Worm (Caenorhabditis elegans) whole organism, L4 larva: Measurements from ENCODE around the gene nlp-80.
A peak's percentile ranks its signal among the peaks of the same experiment; 100 is the strongest.

ENCODE experiments used
- F37D6.2 ChIP-seq: sonication (generic microtip); optimal IDR thresholded peaks from 2 replicates; lab custom pipeline; 2016; ENCODE audit warnings: mild to moderate bottlenecking, missing genetic modification characterization, missing compliant biosample characterization
- F49E8.2 ChIP-seq: sonication (generic microtip); optimal IDR thresholded peaks from 2 replicates; lab custom pipeline; 2016; ENCODE audit warnings: missing compliant biosample characterization, mild to moderate bottlenecking, missing genetic modification characterization, borderline replicate concordance
- T20F7.1 ChIP-seq: fragments of 200-800 bp; sonication (Bioruptor generic); optimal IDR thresholded peaks from 2 replicates; lab custom pipeline; 2018; ENCODE audit warnings: mild to moderate bottlenecking, missing genetic modification characterization, missing compliant biosample characterization
- Y48G9A.11 ChIP-seq: fragments of 200-800 bp; sonication (Bioruptor generic); IDR thresholded peaks from 2 replicates; pipeline ENCODE4 v1.3.6; 2022; ENCODE audit warnings: missing genetic modification reagents, missing genetic modification characterization, missing compliant biosample characterization
- Y75B8A.6 ChIP-seq: fragments of 200-800 bp; sonication (Bioruptor generic); IDR thresholded peaks from 2 replicates; pipeline ENCODE4 v1.3.6; 2022; ENCODE audit warnings: missing genetic modification reagents, missing genetic modification characterization, missing compliant biosample characterization
- ZK337.2 ChIP-seq: fragments of 200-800 bp; sonication (Bioruptor generic); IDR thresholded peaks from 2 replicates; pipeline ENCODE4 v1.3.6; 2022; ENCODE audit warnings: missing genetic modification reagents, missing genetic modification characterization, missing compliant biosample characterization
- arid-1 ChIP-seq: fragments of 200-800 bp; sonication (Bioruptor generic); conservative IDR thresholded peaks from 2 replicates; pipeline ENCODE4 v1.3.6; 2022; ENCODE audit warnings: missing genetic modification reagents, missing genetic modification characterization, missing compliant biosample characterization
- ceh-28 ChIP-seq: fragments of 150-350 bp; optimal IDR thresholded peaks from 2 replicates; lab custom pipeline; 2014; ENCODE audit warnings: missing biosample characterization, missing genetic modification reagents, missing genetic modification characterization
- ceh-82 ChIP-seq: sonication (generic microtip); optimal IDR thresholded peaks from 2 replicates; lab custom pipeline; 2017; ENCODE audit warnings: missing biosample characterization, missing genetic modification characterization
- ces-1 ChIP-seq: fragments of 150-350 bp; sonication (generic microtip); optimal IDR thresholded peaks from 4 replicates; lab custom pipeline; 2014; ENCODE audit warnings: missing biosample characterization, missing genetic modification reagents, missing genetic modification characterization
- daf-16 ChIP-seq, 3 experiments: sonication (generic microtip); optimal IDR thresholded peaks; 2 replicates each; lab custom pipeline; 2016 to 2017; ENCODE audit warnings: missing genetic modification characterization in 3 of 3, missing genetic modification reagents in 3 of 3, mild to moderate bottlenecking in 2 of 3, missing compliant biosample characterization in 2 of 3, missing biosample characterization in 1 of 3, moderate library complexity in 1 of 3
- daf-19 ChIP-seq: fragments of 200-800 bp; sonication (Bioruptor generic); conservative IDR thresholded peaks from 2 replicates; pipeline ENCODE4 v1.3.6; 2022; ENCODE audit warnings: missing genetic modification characterization, missing compliant biosample characterization
- daf-8 ChIP-seq: fragments of 200-800 bp; sonication (Bioruptor generic); IDR thresholded peaks from 2 replicates; pipeline ENCODE4 v1.3.6; 2022; ENCODE audit warnings: missing genetic modification characterization, missing compliant biosample characterization
- dmd-6 ChIP-seq: fragments of 200-800 bp; sonication (Bioruptor generic); IDR thresholded peaks from 2 replicates; pipeline ENCODE4 v1.3.6; 2022; ENCODE audit warnings: missing genetic modification reagents, missing genetic modification characterization, missing compliant biosample characterization
- dmd-9 ChIP-seq: fragments of 200-800 bp; sonication (Bioruptor generic); IDR thresholded peaks from 2 replicates; pipeline ENCODE4 v1.3.6; 2022; ENCODE audit warnings: missing genetic modification reagents, missing genetic modification characterization, missing compliant biosample characterization
- dpl-1 ChIP-seq: fragments of 150-350 bp; optimal IDR thresholded peaks from 2 replicates; lab custom pipeline; 2014; ENCODE audit warnings: missing biosample characterization, missing genetic modification reagents, missing genetic modification characterization
- fkh-10 ChIP-seq: fragments of 150-350 bp; optimal IDR thresholded peaks from 2 replicates; lab custom pipeline; 2014; ENCODE audit warnings: missing biosample characterization, missing genetic modification reagents, missing genetic modification characterization
- fos-1 ChIP-seq: fragments of 150-350 bp; optimal IDR thresholded peaks from 2 replicates; lab custom pipeline; 2014; ENCODE audit warnings: missing biosample characterization, missing genetic modification characterization
- gei-8 ChIP-seq: fragments of 200-800 bp; sonication (Bioruptor generic); optimal IDR thresholded peaks from 2 replicates; lab custom pipeline; 2018; ENCODE audit warnings: mild to moderate bottlenecking, missing genetic modification characterization, missing compliant biosample characterization
- hif-1 ChIP-seq, 2 experiments: sonication (generic microtip); optimal IDR thresholded peaks; 2 replicates each; lab custom pipeline; 2016 to 2017; ENCODE audit warnings: missing compliant biosample characterization in 2 of 2, missing genetic modification characterization in 2 of 2, missing genetic modification reagents in 2 of 2, missing genotype in 2 of 2, mild to moderate bottlenecking in 1 of 2
- hlh-11 ChIP-seq: fragments of 200-800 bp; sonication (Bioruptor generic); optimal IDR thresholded peaks from 2 replicates; lab custom pipeline; 2018; ENCODE audit warnings: mild to moderate bottlenecking, missing genetic modification characterization, missing compliant biosample characterization
- jun-1 ChIP-seq: fragments of 150-350 bp; optimal IDR thresholded peaks from 2 replicates; lab custom pipeline; 2014; ENCODE audit warnings: missing biosample characterization, missing genetic modification reagents, missing genetic modification characterization
- lin-15B ChIP-seq: fragments of 150-350 bp; sonication (generic microtip); optimal IDR thresholded peaks from 3 replicates; lab custom pipeline; 2014; ENCODE audit warnings: missing biosample characterization, missing genetic modification characterization
- lin-38 ChIP-seq: fragments of 200-800 bp; sonication (Bioruptor generic); IDR thresholded peaks from 2 replicates; pipeline ENCODE4 v1.3.6; 2022; ENCODE audit warnings: missing genetic modification reagents, missing genetic modification characterization, missing compliant biosample characterization
- lin-39 ChIP-seq: fragments of 150-350 bp; optimal IDR thresholded peaks from 2 replicates; lab custom pipeline; 2014; ENCODE audit warnings: missing biosample characterization, missing genetic modification reagents, missing genetic modification characterization
- lsy-2 ChIP-seq, 2 experiments: fragments of 150-350 bp in 1 of 2; sonication (generic microtip) in 1 of 2; optimal IDR thresholded peaks; 2 replicates each; lab custom pipeline; 2014 to 2017; ENCODE audit warnings: missing biosample characterization in 2 of 2, missing genetic modification characterization in 2 of 2
- madf-5 ChIP-seq, 2 experiments: fragments of 200-800 bp; sonication (Bioruptor generic); IDR thresholded peaks; 2 replicates each; pipeline ENCODE4 v1.3.6; 2022; ENCODE audit warnings: missing compliant biosample characterization in 2 of 2, missing genetic modification characterization in 2 of 2
- mdl-1 ChIP-seq, 2 experiments: fragments of 150-350 bp in 1 of 2; sonication (generic microtip) in 1 of 2; optimal IDR thresholded peaks; 2 replicates each; lab custom pipeline; 2014 to 2017; ENCODE audit warnings: missing biosample characterization in 2 of 2, missing genetic modification characterization in 2 of 2
- mep-1 ChIP-seq: fragments of 150-350 bp; sonication (generic microtip); optimal IDR thresholded peaks from 3 replicates; lab custom pipeline; 2014; ENCODE audit warnings: missing biosample characterization, missing genetic modification characterization
- mes-2 ChIP-seq: sonication (generic microtip); optimal IDR thresholded peaks from 2 replicates; lab custom pipeline; 2016; ENCODE audit warnings: missing genotype, mild to moderate bottlenecking, missing genetic modification characterization, missing compliant biosample characterization; ENCODE audit not compliant: poor library complexity, severe bottlenecking
- mxl-3 ChIP-seq: fragments of 200-800 bp; sonication (Bioruptor generic); optimal IDR thresholded peaks from 2 replicates; lab custom pipeline; 2018; ENCODE audit warnings: mild to moderate bottlenecking, missing genetic modification characterization, missing compliant biosample characterization
- nhr-10 ChIP-seq: fragments of 150-350 bp; optimal IDR thresholded peaks from 2 replicates; lab custom pipeline; 2014; ENCODE audit warnings: missing biosample characterization, missing genetic modification characterization
- nhr-11 ChIP-seq: fragments of 150-350 bp; optimal IDR thresholded peaks from 2 replicates; lab custom pipeline; 2014; ENCODE audit warnings: missing biosample characterization, missing genetic modification characterization
- nhr-41 ChIP-seq: fragments of 200-800 bp; sonication (Bioruptor generic); IDR thresholded peaks from 2 replicates; pipeline ENCODE4 v1.3.6; 2022; ENCODE audit warnings: missing genetic modification reagents, missing genetic modification characterization, missing compliant biosample characterization
- nhr-42 ChIP-seq: fragments of 200-800 bp; sonication (Bioruptor generic); IDR thresholded peaks from 2 replicates; pipeline ENCODE4 v1.3.6; 2022; ENCODE audit warnings: missing genetic modification characterization, missing compliant biosample characterization
- nhr-48 ChIP-seq: sonication (generic microtip); optimal IDR thresholded peaks from 2 replicates; lab custom pipeline; 2016; ENCODE audit warnings: mild to moderate bottlenecking, missing genetic modification characterization, missing compliant biosample characterization
- nhr-6 ChIP-seq: fragments of 150-350 bp; optimal IDR thresholded peaks from 2 replicates; lab custom pipeline; 2014; ENCODE audit warnings: missing biosample characterization, missing genetic modification characterization
- nhr-76 ChIP-seq: fragments of 150-350 bp; optimal IDR thresholded peaks from 2 replicates; lab custom pipeline; 2014; ENCODE audit warnings: missing biosample characterization, missing genetic modification characterization
- nhr-77 ChIP-seq: fragments of 150-350 bp; optimal IDR thresholded peaks from 2 replicates; lab custom pipeline; 2014; ENCODE audit warnings: missing biosample characterization, missing genetic modification characterization
- pha-4 ChIP-seq, 2 experiments: fragments of 150-350 bp in 1 of 2; fragments of 200-800 bp in 1 of 2; sonication (Bioruptor generic) in 1 of 2; IDR thresholded peaks in 1 of 2; optimal IDR thresholded peaks in 1 of 2; 2 replicates each; pipeline versions ENCODE4 v1.3.6 to Lab custom; 2014 to 2022; ENCODE audit warnings: missing genetic modification characterization in 2 of 2, missing genetic modification reagents in 2 of 2, missing biosample characterization in 1 of 2, missing compliant biosample characterization in 1 of 2
- pqm-1 ChIP-seq: sonication (generic microtip); optimal IDR thresholded peaks from 2 replicates; lab custom pipeline; 2017; ENCODE audit warnings: missing biosample characterization, missing genetic modification characterization
- rbr-2 ChIP-seq: sonication (generic microtip); optimal IDR thresholded peaks from 2 replicates; lab custom pipeline; 2016; ENCODE audit warnings: missing genotype, missing genetic modification characterization, missing compliant biosample characterization
- skn-1 ChIP-seq: fragments of 150-350 bp; optimal IDR thresholded peaks from 2 replicates; lab custom pipeline; 2014; ENCODE audit warnings: missing biosample characterization, missing genetic modification characterization
- spr-3 ChIP-seq: fragments of 200-800 bp; sonication (Bioruptor generic); optimal IDR thresholded peaks from 2 replicates; lab custom pipeline; 2018; ENCODE audit warnings: mild to moderate bottlenecking, missing genetic modification characterization, missing compliant biosample characterization
- tra-1 ChIP-seq: fragments of 200-800 bp; sonication (Bioruptor generic); IDR thresholded peaks from 2 replicates; pipeline ENCODE4 v1.3.6; 2022; ENCODE audit warnings: missing genetic modification reagents, missing genetic modification characterization, missing compliant biosample characterization
- unc-39 ChIP-seq: sonication (generic microtip); optimal IDR thresholded peaks from 2 replicates; lab custom pipeline; 2017; ENCODE audit warnings: missing biosample characterization, missing genetic modification characterization
- unc-62 ChIP-seq, 3 experiments: fragments of 150-350 bp in 1 of 3; sonication (generic microtip); optimal IDR thresholded peaks in 2 of 3; peaks in 1 of 3; 1 replicate in 1 of 3; 2 replicates in 2 of 3; lab custom pipeline; 2014 to 2017; ENCODE audit warnings: missing biosample characterization in 3 of 3, missing genetic modification characterization in 3 of 3, missing genetic modification reagents in 3 of 3, missing genotype in 1 of 3
- zfp-3 ChIP-seq: fragments of 200-800 bp; sonication (Bioruptor generic); conservative IDR thresholded peaks from 2 replicates; pipeline ENCODE4 v1.3.6; 2022; ENCODE audit warnings: missing genetic modification reagents, missing genetic modification characterization, missing compliant biosample characterization
- zip-11 ChIP-seq: fragments of 200-800 bp; sonication (Bioruptor generic); IDR thresholded peaks from 2 replicates; pipeline ENCODE4 v1.3.6; 2022; ENCODE audit warnings: missing genetic modification characterization, missing compliant biosample characterization

nlp-80 gene

ce11 chrV:11039379-11039954, 25.9 kb downstream of the nlp-80 start, which contains the start of gene pak-2:
pak-2 (minus strand) TSS chrV:11039429.
- TF ChIP-seq nhr-6 (tag; lab: Kevin White, UChicago), result peak; percentile 10
- peak; percentile 83 for TF ChIP-seq nhr-77 (tag; lab: Kevin White, UChicago)
- TF ChIP-seq madf-5 (GFP tag; IDR thresholded peaks at IDR 0.05; lab: Robert Waterston, UW), result no peak
- peak; percentile 81 for TF ChIP-seq mxl-3 (GFP tag; lab: Kevin White, UChicago)
- TF ChIP-seq Y75B8A.6 (GFP tag; lab: Robert Waterston, UW), result no peak
- no peak for TF ChIP-seq nhr-42
- peak; percentile 0 for TF ChIP-seq pqm-1 (tag; lab: Kevin White, UChicago)
- TF ChIP-seq F49E8.2 (tag; lab: Kevin White, UChicago), result no peak
- TF ChIP-seq hlh-11 (tag; lab: Kevin White, UChicago), result peak; percentile 72
- TF ChIP-seq hif-1 (tag; optimal IDR thresholded peaks at IDR 0.05; lab: Kevin White, UChicago), result peak in 1 of 2 experiments; percentile 93
- TF ChIP-seq zfp-3 (GFP tag; lab: Robert Waterston, UW), result no peak
- no peak for TF ChIP-seq daf-8 (GFP tag; lab: Robert Waterston, UW)
- TF ChIP-seq zip-11, result no peak
- TF ChIP-seq dpl-1, result peak; percentile 65
- TF ChIP-seq nhr-41 (GFP tag; lab: Robert Waterston, UW), result no peak
- TF ChIP-seq unc-62 (GFP tag; optimal IDR thresholded peaks at IDR 0.05 in 1 of 2; lab: Kevin White, UChicago), result peak in 1 of 2 experiments; percentile 52
- TF ChIP-seq unc-62 (tag; optimal IDR thresholded peaks at IDR 0.05; lab: Kevin White, UChicago), result no peak
- peak; percentile 95 for TF ChIP-seq lin-38 (GFP tag; lab: Robert Waterston, UW)
- TF ChIP-seq skn-1 (tag; lab: Kevin White, UChicago), result no peak
- TF ChIP-seq tra-1 (GFP tag; lab: Robert Waterston, UW), result no peak
- peak; percentile 35; the same call in 1 of the 2 replicates for TF ChIP-seq dmd-6 (GFP tag; lab: Robert Waterston, UW)
- TF ChIP-seq lin-15B (tag; lab: Kevin White, UChicago), result no peak
- TF ChIP-seq mep-1 (tag; lab: Kevin White, UChicago), result peak; percentile 90
- no peak for TF ChIP-seq jun-1 (tag; lab: Kevin White, UChicago)
- TF ChIP-seq arid-1 (GFP tag; lab: Robert Waterston, UW), result no peak
- no peak for TF ChIP-seq nhr-76
- no peak for TF ChIP-seq gei-8
- TF ChIP-seq nhr-48 (tag; lab: Kevin White, UChicago), result no peak
- TF ChIP-seq pha-4 (GFP tag; IDR thresholded peaks at IDR 0.05; lab: Robert Waterston, UW), result 0 out of 2 replicates have a peak, but pooled peaks have one; percentile 8
- TF ChIP-seq pha-4 (tag; optimal IDR thresholded peaks at IDR 0.05; lab: Kevin White, UChicago), result no peak
- TF ChIP-seq ces-1 (GFP tag; lab: Kevin White, UChicago), result no peak
- TF ChIP-seq rbr-2 (tag; lab: Kevin White, UChicago), result peak; percentile 68
- peak; percentile 71 for TF ChIP-seq nhr-11 (tag; lab: Kevin White, UChicago)
- peak in 1 of 2 experiments; percentile 58 for TF ChIP-seq mdl-1 (tag; optimal IDR thresholded peaks at IDR 0.05; lab: Kevin White, UChicago)
- peak; percentile 62; the same call in 1 of the 2 replicates for TF ChIP-seq ZK337.2 (GFP tag; lab: Robert Waterston, UW)
- 0 out of 2 replicates have a peak, but pooled peaks have one; percentile 49 for TF ChIP-seq dmd-9 (GFP tag; lab: Robert Waterston, UW)
- TF ChIP-seq fkh-10, result peak; percentile 90
- TF ChIP-seq daf-16 (GFP tag; optimal IDR thresholded peaks at IDR 0.05; lab: Kevin White, UChicago), result no peak
- peak; percentile 39 for TF ChIP-seq daf-16 (tag; optimal IDR thresholded peaks at IDR 0.05; lab: Kevin White, UChicago)
- no peak for TF ChIP-seq nhr-10 (tag; lab: Kevin White, UChicago)
- TF ChIP-seq lsy-2 (tag; optimal IDR thresholded peaks at IDR 0.05; lab: Kevin White, UChicago), result peak; percentile 38 to 83
- TF ChIP-seq Y48G9A.11, result 0 out of 2 replicates have a peak, but pooled peaks have one; percentile 45
- no peak for TF ChIP-seq lin-39 (tag; lab: Kevin White, UChicago)
- TF ChIP-seq ceh-82, result no peak
- TF ChIP-seq fos-1, result no peak
- no peak for TF ChIP-seq unc-39 (tag; lab: Kevin White, UChicago)
- 0 out of 2 replicates have a peak, but pooled peaks have one; percentile 44 for TF ChIP-seq daf-19 (GFP tag; lab: Robert Waterston, UW)
- TF ChIP-seq ceh-28, result no peak
- no peak for TF ChIP-seq spr-3 (GFP tag; lab: Kevin White, UChicago)
- TF ChIP-seq mes-2 (tag; lab: Kevin White, UChicago), result peak; percentile 89
- TF ChIP-seq T20F7.1 (GFP tag; lab: Kevin White, UChicago), result peak; percentile 82
- TF ChIP-seq F37D6.2 (tag; lab: Kevin White, UChicago), result peak; percentile 46
